Worm (Caenorhabditis elegans): Measurements from ENCODE around the gene Y51H4A.938.
A peak's percentile ranks its signal among the peaks of the same experiment; 100 is the strongest.

Gene Y51H4A.938

ce11 chrIV:16491411-16492036 lies 10.5 kb downstream of the Y51H4A.938 start (continued):
- TF ChIP-seq lin-35 (GFP tag; optimal IDR thresholded peaks at IDR 0.05) (peak; percentile 24 to 75), unc-30 (tag; optimal IDR thresholded peaks at IDR 0.05) (no peak), nhr-47 (tag; optimal IDR thresholded peaks at IDR 0.05) (peak; percentile 81), fkh-4 (tag; optimal IDR thresholded peaks at IDR 0.05; ENCODE audit: borderline replicate concordance) (no peak), lin-15B (tag; optimal IDR thresholded peaks at IDR 0.05) (peak; percentile 19), unc-62 (GFP tag; optimal IDR thresholded peaks at IDR 0.05) (no peak), blmp-1 (tag; optimal IDR thresholded peaks at IDR 0.05) (no peak), isw-1 (GFP tag; IDR thresholded peaks at IDR 0.05) (peak; percentile 62), jun-1 (tag; optimal IDR thresholded peaks at IDR 0.05) (peak; percentile 76), C04F5.9 (tag; optimal IDR thresholded peaks at IDR 0.05) (no peak), egl-13 (tag; optimal IDR thresholded peaks at IDR 0.05) (peak; percentile 50), ama-1 (optimal IDR thresholded peaks at IDR 0.05) (no peak), rnt-1 (tag; optimal IDR thresholded peaks at IDR 0.05) (peak; percentile 81), nhr-84 (tag; optimal IDR thresholded peaks at IDR 0.05) (no peak), fos-1 (tag; optimal IDR thresholded peaks at IDR 0.05) (peak; percentile 73), dpl-1 (GFP tag; optimal IDR thresholded peaks at IDR 0.05) (peak in 2 of 3 experiments; percentile 27 to 35), irx-1 (tag; optimal IDR thresholded peaks at IDR 0.05) (peak; percentile 62), snpc-4 (tag; optimal IDR thresholded peaks at IDR 0.05) (no peak), alr-1 (tag; optimal IDR thresholded peaks at IDR 0.05; ENCODE audit: borderline replicate concordance) (no peak), xbp-1 (tag; optimal IDR thresholded peaks at IDR 0.05) (peak; percentile 47), unc-98 (GFP tag; IDR thresholded peaks at IDR 0.05) (no peak), zip-4 (GFP tag; optimal IDR thresholded peaks at IDR 0.05) (peak; percentile 33), pag-3 (tag; optimal IDR thresholded peaks at IDR 0.05; ENCODE audit: borderline replicate concordance, insufficient read depth) (no peak), tbx-2 (tag; optimal IDR thresholded peaks at IDR 0.05) (peak; percentile 72), lin-13 (GFP tag; optimal IDR thresholded peaks at IDR 0.05) (peak; percentile 24), nhr-90 (tag; optimal IDR thresholded peaks at IDR 0.05; ENCODE audit: poor library complexity) (peak; percentile 2), sptf-1 (tag; optimal IDR thresholded peaks at IDR 0.05) (no peak), dsc-1 (tag; optimal IDR thresholded peaks at IDR 0.05) (peak; percentile 59), sox-4 (tag; optimal IDR thresholded peaks at IDR 0.05) (no peak), tlp-1 (tag; optimal IDR thresholded peaks at IDR 0.05) (no peak), lir-3 (tag; optimal IDR thresholded peaks at IDR 0.05; ENCODE audit: poor library complexity) (no peak), hlh-4 (tag; optimal IDR thresholded peaks at IDR 0.05) (no peak), elt-3 (tag; optimal IDR thresholded peaks at IDR 0.05) (no peak), unc-130 (tag; optimal IDR thresholded peaks at IDR 0.05) (no peak), F16B12.6 (tag; optimal IDR thresholded peaks at IDR 0.05) (peak; percentile 9), lin-39 (tag; optimal IDR thresholded peaks at IDR 0.05) (no peak), C34B4.2 (tag; optimal IDR thresholded peaks at IDR 0.05) (no peak), ztf-4 (tag; optimal IDR thresholded peaks at IDR 0.05) (peak; percentile 57), mab-9 (GFP tag; IDR thresholded peaks at IDR 0.05) (peak; percentile 46; the same call in 1 of the 2 replicates), nhr-11 (tag; optimal IDR thresholded peaks at IDR 0.05) (peak; percentile 39), aly-2 (tag; optimal IDR thresholded peaks at IDR 0.05) (no peak), efl-3 (GFP tag; optimal IDR thresholded peaks at IDR 0.05) (no peak)

- no peak for TF ChIP-seq nhr-28 (tag; optimal IDR thresholded peaks at IDR 0.05)
- no peak for TF ChIP-seq hpl-2 (GFP tag; optimal IDR thresholded peaks at IDR 0.05)
- TF ChIP-seq ceh-82 (tag; optimal IDR thresholded peaks at IDR 0.05) = peak; percentile 71 to 94 (median 85)
- TF ChIP-seq aha-1 (tag; optimal IDR thresholded peaks at IDR 0.05) = peak; percentile 41
- TF ChIP-seq pqm-1 (tag; optimal IDR thresholded peaks at IDR 0.05) = no peak
- peak; percentile 60 for TF ChIP-seq mef-2 (tag; optimal IDR thresholded peaks at IDR 0.05)
- peak; percentile 90 for TF ChIP-seq fos-1 (tag; optimal IDR thresholded peaks at IDR 0.05)
- peak; percentile 69 for TF ChIP-seq nhr-77 (tag; optimal IDR thresholded peaks at IDR 0.05)
- no peak for TF ChIP-seq elt-3 (tag; optimal IDR thresholded peaks at IDR 0.05)
- TF ChIP-seq egl-13 (tag; optimal IDR thresholded peaks at IDR 0.05) = peak; percentile 75
- peak; percentile 73 for TF ChIP-seq xbp-1 (tag; optimal IDR thresholded peaks at IDR 0.05)
- TF ChIP-seq grh-1 (GFP tag; IDR thresholded peaks at IDR 0.05) = peak; percentile 43
- TF ChIP-seq sox-4 (tag; optimal IDR thresholded peaks at IDR 0.05) = peak; percentile 64
- TF ChIP-seq snu-23 (GFP tag; optimal IDR thresholded peaks at IDR 0.05) = peak; percentile 91
- no peak for TF ChIP-seq F16B12.6 (tag; optimal IDR thresholded peaks at IDR 0.05)
- TF ChIP-seq rnt-1 (tag; optimal IDR thresholded peaks at IDR 0.05) = peak; percentile 91
- TF ChIP-seq nhr-19 (GFP tag; conservative IDR thresholded peaks at IDR 0.05) = peak; percentile 74
- no peak for TF ChIP-seq unc-62 (GFP tag; optimal IDR thresholded peaks at IDR 0.05)
- peak; percentile 43; the same call in 1 of the 2 replicates for TF ChIP-seq ceh-88 (GFP tag; IDR thresholded peaks at IDR 0.05)
- TF ChIP-seq tbx-2 (tag; optimal IDR thresholded peaks at IDR 0.05) = peak; percentile 84
Measured at ce11 chrIV:16492327-16492726, 11.3 kb downstream of the Y51H4A.938 start.
